Fruit fly (Drosophila melanogaster) whole organism, pupa: ENCODE data around the gene Cbp20.
A peak's percentile ranks its signal among the peaks of the same experiment; 100 is the strongest.

ENCODE experiments used
- CG10348 ChIP-seq: fragments of 200-800 bp; sonication (Bioruptor generic); IDR thresholded peaks from 2 replicates; pipeline ENCODE4 v1.3.6; 2022; ENCODE audit warnings: missing biosample characterization, missing genetic modification characterization
- CG12605 ChIP-seq: fragments of 200-800 bp; sonication (Bioruptor generic); IDR thresholded peaks from 2 replicates; pipeline ENCODE4 v1.3.6; 2022; ENCODE audit warnings: missing biosample characterization, missing genetic modification characterization
- CG13204 ChIP-seq: fragments of 200-800 bp; sonication (Bioruptor generic); optimal IDR thresholded peaks from 2 replicates; lab custom pipeline; 2018; ENCODE audit warnings: missing biosample characterization, mild to moderate bottlenecking, missing genetic modification characterization, moderate library complexity
- CG14655 ChIP-seq: fragments of 200-800 bp; sonication (Bioruptor generic); optimal IDR thresholded peaks from 3 replicates; lab custom pipeline; 2017; ENCODE audit warnings: mild to moderate bottlenecking, missing biosample characterization, missing genetic modification reagents, missing genetic modification characterization
- CG15710 ChIP-seq: fragments of 200-800 bp; sonication (Bioruptor generic); optimal IDR thresholded peaks from 2 replicates; lab custom pipeline; 2018; ENCODE audit warnings: missing biosample characterization, mild to moderate bottlenecking, missing genetic modification characterization, moderate library complexity
- CG17806 ChIP-seq: fragments of 200-800 bp; sonication (Bioruptor generic); optimal IDR thresholded peaks from 2 replicates; lab custom pipeline; 2018; ENCODE audit warnings: missing biosample characterization, mild to moderate bottlenecking, missing genetic modification characterization, moderate library complexity
- CG32121 ChIP-seq: fragments of 200-800 bp; sonication (Bioruptor generic); IDR thresholded peaks from 2 replicates; pipeline ENCODE4 v1.3.6; 2022; ENCODE audit warnings: missing biosample characterization, missing genetic modification characterization
- CG34367 ChIP-seq: fragments of 200-800 bp; sonication (Bioruptor generic); optimal IDR thresholded peaks from 2 replicates; lab custom pipeline; 2018; ENCODE audit warnings: missing biosample characterization, mild to moderate bottlenecking, missing genetic modification characterization
- CG4496 ChIP-seq: fragments of 200-800 bp; sonication (Bioruptor generic); IDR thresholded peaks from 3 replicates; pipeline ENCODE4 v1.3.6; 2022; ENCODE audit warnings: missing biosample characterization, missing genetic modification characterization
- CG8159 ChIP-seq: fragments of 200-800 bp; sonication (Bioruptor generic); optimal IDR thresholded peaks from 3 replicates; lab custom pipeline; 2018; ENCODE audit warnings: missing biosample characterization, mild to moderate bottlenecking, missing genetic modification characterization, moderate library complexity
- CG8301 ChIP-seq: fragments of 200-800 bp; sonication (Bioruptor generic); optimal IDR thresholded peaks from 2 replicates; lab custom pipeline; 2018; ENCODE audit warnings: missing biosample characterization, mild to moderate bottlenecking, missing genetic modification characterization
- CG9948 ChIP-seq: fragments of 200-800 bp; sonication (Bioruptor generic); optimal IDR thresholded peaks from 2 replicates; lab custom pipeline; 2018; ENCODE audit warnings: missing biosample characterization, mild to moderate bottlenecking, missing genetic modification characterization, moderate library complexity
- D1 ChIP-seq: fragments of 200-800 bp; sonication (Bioruptor generic); optimal IDR thresholded peaks from 2 replicates; lab custom pipeline; 2018; ENCODE audit warnings: missing biosample characterization, mild to moderate bottlenecking, missing genetic modification characterization, moderate library complexity
- EcR ChIP-seq: fragments of 200-800 bp; sonication (Bioruptor generic); optimal IDR thresholded peaks from 3 replicates; lab custom pipeline; 2019; ENCODE audit warnings: missing biosample characterization, missing genetic modification characterization, mild to moderate bottlenecking, moderate library complexity, missing genetic modification reagents
- Ets98B ChIP-seq: fragments of 200-800 bp; sonication (Bioruptor generic); IDR thresholded peaks from 2 replicates; pipeline ENCODE4 v1.3.6; 2022; ENCODE audit warnings: missing biosample characterization, missing genetic modification characterization
- Pif1A ChIP-seq: fragments of 200-800 bp; sonication (Bioruptor generic); optimal IDR thresholded peaks from 3 replicates; lab custom pipeline; 2016; ENCODE audit warnings: missing biosample characterization, missing genetic modification characterization
- Pif1B ChIP-seq: fragments of 200-800 bp; sonication (Bioruptor generic); optimal IDR thresholded peaks from 3 replicates; lab custom pipeline; 2016; ENCODE audit warnings: missing biosample characterization, missing genetic modification characterization
- Snoo ChIP-seq: fragments of 200-800 bp; sonication (Bioruptor generic); optimal IDR thresholded peaks from 3 replicates; lab custom pipeline; 2017; ENCODE audit warnings: missing biosample characterization, mild to moderate bottlenecking, missing genetic modification characterization, inconsistent platforms
- fd96Ca ChIP-seq: fragments of 200-800 bp; sonication (Bioruptor generic); IDR thresholded peaks from 3 replicates; pipeline ENCODE4 v1.3.6; 2022; ENCODE audit warnings: missing biosample characterization, missing genetic modification characterization
- gl ChIP-seq: fragments of 200-800 bp; sonication (Bioruptor generic); optimal IDR thresholded peaks from 2 replicates; lab custom pipeline; 2018; ENCODE audit warnings: missing biosample characterization, mild to moderate bottlenecking, missing genetic modification characterization
- rn ChIP-seq: fragments of 200-800 bp; sonication (Bioruptor generic); IDR thresholded peaks from 2 replicates; pipeline ENCODE4 v1.3.6; 2022; ENCODE audit warnings: missing biosample characterization, missing genetic modification characterization

The Cbp20 gene

dm6 chr3R:18169982-18170531 is 5.6 kb downstream of the Cbp20 start:
- TF ChIP-seq CG32121, result no peak
- TF ChIP-seq CG4496 (GFP tag; lab: Robert Waterston, UW), result no peak
- TF ChIP-seq D1 (tag; lab: Kevin White, UChicago), result no peak
- TF ChIP-seq CG17806 (tag; lab: Kevin White, UChicago), result no peak

dm6 chr3R:18171983-18172967 is 7.8 kb downstream of the Cbp20 start:
- peak; percentile 56 for TF ChIP-seq Pif1B (GFP tag; lab: Kevin White, UChicago)
- peak; percentile 71 for TF ChIP-seq Snoo (tag; lab: Kevin White, UChicago)
- TF ChIP-seq CG14655 (GFP tag; lab: Kevin White, UChicago), result no peak
- TF ChIP-seq D1 (tag; lab: Kevin White, UChicago), result no peak
- TF ChIP-seq CG32121, result peak; percentile 78
- peak; percentile 62 for TF ChIP-seq Ets98B (GFP tag; lab: Robert Waterston, UW)
- TF ChIP-seq CG15710 (tag; lab: Kevin White, UChicago), result peak; percentile 65
- TF ChIP-seq fd96Ca (GFP tag; lab: Robert Waterston, UW), result 0 out of 3 replicates have a peak, but pooled peaks have one; percentile 58
- peak; percentile 63 for TF ChIP-seq CG17806 (tag; lab: Kevin White, UChicago)
- peak; percentile 80 for TF ChIP-seq CG8159
- TF ChIP-seq CG34367, result no peak
- TF ChIP-seq CG13204 (GFP tag; lab: Kevin White, UChicago), result no peak
- TF ChIP-seq CG9948, result peak; percentile 73
- no peak for TF ChIP-seq Pif1A (GFP tag; lab: Kevin White, UChicago)
- TF ChIP-seq CG4496 (GFP tag; lab: Robert Waterston, UW), result peak; percentile 79
- 0 out of 2 replicates have a peak, but pooled peaks have one; percentile 26 for TF ChIP-seq rn (GFP tag; lab: Robert Waterston, UW)
- peak; percentile 85 for TF ChIP-seq CG8301 (tag; lab: Kevin White, UChicago)
- no peak for TF ChIP-seq EcR (GFP tag; lab: Kevin White, UChicago)
- TF ChIP-seq gl (tag; lab: Kevin White, UChicago), result no peak
- TF ChIP-seq CG10348 (GFP tag; lab: Robert Waterston, UW), result no peak; the same call in 1 of the 2 replicates
- TF ChIP-seq CG12605 (GFP tag; lab: Robert Waterston, UW), result peak; percentile 70
- TF ChIP-seq, all 21 proteins: peak for 13

- TF ChIP-seq CG17806 (tag; lab: Kevin White, UChicago) (no peak), CG32121 (peak; percentile 23; the same call in 1 of the 2 replicates)
These were observed 18.8 kb downstream of the Cbp20 start, which contains the start of gene cdm for dm6 chr3R:18183244-18183643. cdm (minus strand) TSS chr3R:18183479.

- peak; percentile 53 for TF ChIP-seq CG17806 (tag; lab: Kevin White, UChicago)
- TF ChIP-seq Snoo (tag; lab: Kevin White, UChicago), result peak; percentile 36
- TF ChIP-seq CG14655 (GFP tag; lab: Kevin White, UChicago), result no peak
- TF ChIP-seq CG8301 (tag; lab: Kevin White, UChicago), result no peak
- no peak for TF ChIP-seq EcR (GFP tag; lab: Kevin White, UChicago)
- TF ChIP-seq fd96Ca (GFP tag; lab: Robert Waterston, UW), result no peak
- TF ChIP-seq Pif1B (GFP tag; lab: Kevin White, UChicago), result no peak
- TF ChIP-seq CG15710 (tag; lab: Kevin White, UChicago), result peak; percentile 51
- TF ChIP-seq CG32121, result peak; percentile 45
- peak; percentile 37 for TF ChIP-seq CG9948
- peak; percentile 51 for TF ChIP-seq CG8159
- TF ChIP-seq Ets98B (GFP tag; lab: Robert Waterston, UW), result peak; percentile 23
- peak; percentile 69; the same call in 2 of the 3 replicates for TF ChIP-seq CG4496 (GFP tag; lab: Robert Waterston, UW)
- no peak for TF ChIP-seq Pif1A (GFP tag; lab: Kevin White, UChicago)
- TF ChIP-seq CG34367, result no peak
- TF ChIP-seq gl (tag; lab: Kevin White, UChicago), result no peak
- no peak for TF ChIP-seq CG13204 (GFP tag; lab: Kevin White, UChicago)
- no peak for TF ChIP-seq CG10348 (GFP tag; lab: Robert Waterston, UW)
- TF ChIP-seq CG12605 (GFP tag; lab: Robert Waterston, UW), result no peak
- TF ChIP-seq rn (GFP tag; lab: Robert Waterston, UW), result no peak; the same call in 1 of the 2 replicates
- TF ChIP-seq D1 (tag; lab: Kevin White, UChicago), result no peak
- TF ChIP-seq, all 21 proteins: peak for 8
These were observed 20.9 kb downstream of the Cbp20 start, which contains the start of the genes Arp5 and CG7208 for dm6 chr3R:18185385-18185784. Arp5 (plus strand) TSS chr3R:18185498. CG7208 (minus strand) TSS chr3R:18185715.

- peak; percentile 84 for TF ChIP-seq CG17806 (tag; lab: Kevin White, UChicago)
- TF ChIP-seq EcR (GFP tag; lab: Kevin White, UChicago), result no peak
- TF ChIP-seq CG4496 (GFP tag; lab: Robert Waterston, UW), result peak; percentile 82
- TF ChIP-seq Ets98B (GFP tag; lab: Robert Waterston, UW), result peak; percentile 82
- TF ChIP-seq CG8159, result peak; percentile 84
- TF ChIP-seq CG12605 (GFP tag; lab: Robert Waterston, UW), result peak; percentile 61
- TF ChIP-seq CG34367, result peak; percentile 62
- peak; percentile 71 for TF ChIP-seq CG32121
- peak; percentile 32 for TF ChIP-seq Pif1B (GFP tag; lab: Kevin White, UChicago)
- peak; percentile 63 for TF ChIP-seq rn (GFP tag; lab: Robert Waterston, UW)
- no peak for TF ChIP-seq D1 (tag; lab: Kevin White, UChicago)
- TF ChIP-seq CG14655 (GFP tag; lab: Kevin White, UChicago), result no peak
- TF ChIP-seq CG9948, result peak; percentile 84
- peak; percentile 85 for TF ChIP-seq CG15710 (tag; lab: Kevin White, UChicago)
- TF ChIP-seq fd96Ca (GFP tag; lab: Robert Waterston, UW), result peak; percentile 77; the same call in 2 of the 3 replicates
- TF ChIP-seq gl (tag; lab: Kevin White, UChicago), result peak; percentile 14
- peak; percentile 69; the same call in 1 of the 2 replicates for TF ChIP-seq CG10348 (GFP tag; lab: Robert Waterston, UW)
- peak; percentile 85 for TF ChIP-seq Snoo (tag; lab: Kevin White, UChicago)
- peak; percentile 79 for TF ChIP-seq CG8301 (tag; lab: Kevin White, UChicago)
- no peak for TF ChIP-seq Pif1A (GFP tag; lab: Kevin White, UChicago)
- TF ChIP-seq CG13204 (GFP tag; lab: Kevin White, UChicago), result no peak
- TF ChIP-seq, all 21 proteins: peak for 16
These were observed 24.3 kb downstream of the Cbp20 start, which contains the start of the genes CG12321 and MED17 for dm6 chr3R:18188702-18189125. CG12321 (minus strand) TSS chr3R:18188707. MED17 (plus strand) TSS chr3R:18189072.
